Worm (Caenorhabditis elegans) whole organism, young adult: ENCODE data around the gene F49E12.12.

Source experiments
- D2030.7 ChIP-seq: fragments of 200-800 bp; sonication (Bioruptor generic); IDR thresholded peaks from 2 replicates; pipeline ENCODE4 v1.3.6; 2022; ENCODE audit warnings: missing genetic modification reagents, missing genetic modification characterization, missing compliant biosample characterization
- F22D6.2 ChIP-seq: sonication (generic microtip); optimal IDR thresholded peaks from 2 replicates; lab custom pipeline; 2016; ENCODE audit warnings: mild to moderate bottlenecking, missing genetic modification characterization, missing compliant biosample characterization
- F33H1.4 ChIP-seq: fragments of 200-800 bp; sonication (Bioruptor generic); IDR thresholded peaks from 2 replicates; pipeline ENCODE4 v1.3.6; 2022; ENCODE audit warnings: missing genetic modification reagents, missing genetic modification characterization, missing compliant biosample characterization
- F39B2.1 ChIP-seq: fragments of 200-800 bp; sonication (Bioruptor generic); IDR thresholded peaks from 2 replicates; pipeline ENCODE4 v1.3.6; 2022; ENCODE audit warnings: missing genetic modification reagents, missing genetic modification characterization, missing compliant biosample characterization
- F57C9.4 ChIP-seq: sonication (generic microtip); optimal IDR thresholded peaks from 2 replicates; lab custom pipeline; 2017; ENCODE audit warnings: mild to moderate bottlenecking, missing genetic modification characterization, missing compliant biosample characterization
- K11D2.4 ChIP-seq: fragments of 200-800 bp; sonication (Bioruptor generic); IDR thresholded peaks from 2 replicates; pipeline ENCODE4 v1.3.6; 2022; ENCODE audit warnings: missing genetic modification reagents, missing genetic modification characterization, missing compliant biosample characterization
- Y53F4B.3 ChIP-seq: fragments of 200-800 bp; sonication (Bioruptor generic); IDR thresholded peaks from 2 replicates; pipeline ENCODE4 v1.3.6; 2022; ENCODE audit warnings: missing genetic modification reagents, missing genetic modification characterization, missing compliant biosample characterization
- Y53G8AR.9 ChIP-seq: fragments of 200-800 bp; sonication (Bioruptor generic); conservative IDR thresholded peaks from 2 replicates; pipeline ENCODE4 v1.3.6; 2022; ENCODE audit warnings: missing genetic modification reagents, missing genetic modification characterization, missing compliant biosample characterization
- ZK185.1 ChIP-seq: sonication (generic microtip); optimal IDR thresholded peaks from 2 replicates; lab custom pipeline; 2016; ENCODE audit warnings: mild to moderate bottlenecking, missing genetic modification characterization, missing compliant biosample characterization; ENCODE audit not compliant: poor library complexity, severe bottlenecking
- ama-1 ChIP-seq, 3 experiments: fragments of 150-350 bp in 1 of 3; sonication (generic microtip) in 2 of 3; optimal IDR thresholded peaks; 2 replicates each; lab custom pipeline; 2014 to 2018; ENCODE audit warnings: missing biosample characterization in 2 of 3, missing genetic modification characterization in 2 of 3, missing genetic modification reagents in 2 of 3
- aptf-3 ChIP-seq: fragments of 200-800 bp; sonication (Bioruptor generic); IDR thresholded peaks from 2 replicates; pipeline ENCODE4 v1.3.6; 2022; ENCODE audit warnings: missing genetic modification characterization, missing compliant biosample characterization
- atf-7 ChIP-seq: sonication (generic microtip); optimal IDR thresholded peaks from 2 replicates; lab custom pipeline; 2017; ENCODE audit warnings: mild to moderate bottlenecking, missing genetic modification characterization, missing compliant biosample characterization
- attf-3 ChIP-seq: fragments of 200-800 bp; sonication (Bioruptor generic); conservative IDR thresholded peaks from 2 replicates; pipeline ENCODE4 v1.3.6; 2022; ENCODE audit warnings: missing genetic modification reagents, missing genetic modification characterization, missing compliant biosample characterization
- ceh-58 ChIP-seq: fragments of 200-800 bp; sonication (Bioruptor generic); IDR thresholded peaks from 2 replicates; pipeline ENCODE4 v1.3.6; 2022; ENCODE audit warnings: missing genetic modification characterization, missing compliant biosample characterization
- ceh-79 ChIP-seq: sonication (generic microtip); optimal IDR thresholded peaks from 2 replicates; lab custom pipeline; 2017; ENCODE audit warnings: mild to moderate bottlenecking, missing genetic modification characterization, missing compliant biosample characterization
- chd-7 ChIP-seq: sonication (generic microtip); optimal IDR thresholded peaks from 2 replicates; lab custom pipeline; 2016; ENCODE audit warnings: mild to moderate bottlenecking, missing genetic modification characterization, moderate library complexity, missing compliant biosample characterization
- egl-44 ChIP-seq: fragments of 200-800 bp; sonication (Bioruptor generic); IDR thresholded peaks from 2 replicates; pipeline ENCODE4 v1.3.6; 2022; ENCODE audit warnings: missing genetic modification reagents, missing genetic modification characterization, missing compliant biosample characterization
- egrh-3 ChIP-seq: fragments of 200-800 bp; sonication (Bioruptor generic); IDR thresholded peaks from 2 replicates; pipeline ENCODE4 v1.3.6; 2022; ENCODE audit warnings: missing genetic modification reagents, missing genetic modification characterization, missing compliant biosample characterization
- him-1 ChIP-seq: sonication (generic microtip); optimal IDR thresholded peaks from 2 replicates; lab custom pipeline; 2016; ENCODE audit warnings: missing genotype, missing genetic modification reagents, missing genetic modification characterization, missing compliant biosample characterization
- hmg-1.2 ChIP-seq: fragments of 200-800 bp; sonication (Bioruptor generic); IDR thresholded peaks from 2 replicates; pipeline ENCODE4 v1.3.6; 2022; ENCODE audit warnings: missing genetic modification reagents, missing genetic modification characterization, missing compliant biosample characterization
- let-526 ChIP-seq: fragments of 200-800 bp; sonication (Bioruptor generic); IDR thresholded peaks from 2 replicates; pipeline ENCODE4 v1.3.6; 2022; ENCODE audit warnings: missing genetic modification reagents, missing genetic modification characterization, missing compliant biosample characterization
- let-607 ChIP-seq, 2 experiments: fragments of 200-800 bp in 1 of 2; sonication (Bioruptor generic) in 1 of 2; sonication (generic microtip) in 1 of 2; optimal IDR thresholded peaks; 2 replicates each; lab custom pipeline; 2016 to 2018; ENCODE audit warnings: mild to moderate bottlenecking in 2 of 2, missing compliant biosample characterization in 2 of 2, missing genetic modification characterization in 2 of 2, moderate library complexity in 2 of 2, missing genotype in 1 of 2
- madf-10 ChIP-seq: sonication (generic microtip); optimal IDR thresholded peaks from 2 replicates; lab custom pipeline; 2016; ENCODE audit warnings: mild to moderate bottlenecking, missing genetic modification characterization, missing compliant biosample characterization
- mcd-1 ChIP-seq: fragments of 200-800 bp; sonication (Bioruptor generic); IDR thresholded peaks from 2 replicates; pipeline ENCODE4 v1.3.6; 2022; ENCODE audit warnings: missing genetic modification reagents, missing genetic modification characterization, missing compliant biosample characterization
- mel-28 ChIP-seq: sonication (generic microtip); optimal IDR thresholded peaks from 2 replicates; lab custom pipeline; 2016; ENCODE audit warnings: borderline replicate concordance, mild to moderate bottlenecking, missing genetic modification characterization, missing compliant biosample characterization
- mes-4 ChIP-seq: sonication (generic microtip); optimal IDR thresholded peaks from 2 replicates; lab custom pipeline; 2016; ENCODE audit warnings: missing genotype, missing genetic modification characterization, missing compliant biosample characterization
- nfya-2 ChIP-seq: fragments of 200-800 bp; sonication (Bioruptor generic); IDR thresholded peaks from 2 replicates; pipeline ENCODE4 v1.3.6; 2022; ENCODE audit warnings: missing genetic modification reagents, missing genetic modification characterization, missing compliant biosample characterization
- nfyb-1 ChIP-seq: fragments of 200-800 bp; sonication (Bioruptor generic); IDR thresholded peaks from 2 replicates; pipeline ENCODE4 v1.3.6; 2022; ENCODE audit warnings: missing genetic modification reagents, missing genetic modification characterization, missing compliant biosample characterization
- nhr-80 ChIP-seq: sonication (generic microtip); optimal IDR thresholded peaks from 2 replicates; lab custom pipeline; 2016; ENCODE audit warnings: missing genetic modification characterization, missing compliant biosample characterization
- nhr-90 ChIP-seq: sonication (generic microtip); optimal IDR thresholded peaks from 2 replicates; lab custom pipeline; 2016; ENCODE audit warnings: missing genotype, mild to moderate bottlenecking, missing genetic modification characterization, missing compliant biosample characterization
- repo-1 ChIP-seq: sonication (generic microtip); optimal IDR thresholded peaks from 2 replicates; lab custom pipeline; 2017; ENCODE audit warnings: mild to moderate bottlenecking, missing genetic modification characterization, missing compliant biosample characterization
- snpc-4 ChIP-seq, 5 experiments: fragments of 150-350 bp in 1 of 5; sonication (generic microtip) in 4 of 5; optimal IDR thresholded peaks; 2 replicates each; lab custom pipeline; 2014 to 2018; ENCODE audit warnings: missing genetic modification characterization in 5 of 5, missing biosample characterization in 3 of 5, antibody characterized with exemption in 2 of 5, mild to moderate bottlenecking in 2 of 5, missing compliant biosample characterization in 2 of 5, missing genotype in 2 of 5, moderate library complexity in 2 of 5, missing genetic modification reagents in 1 of 5
- sptf-2 ChIP-seq: fragments of 200-800 bp; sonication (Bioruptor generic); optimal IDR thresholded peaks from 2 replicates; lab custom pipeline; 2018; ENCODE audit warnings: mild to moderate bottlenecking, missing genetic modification characterization, missing compliant biosample characterization
- tlf-1 ChIP-seq: fragments of 200-800 bp; sonication (Bioruptor generic); optimal IDR thresholded peaks from 2 replicates; lab custom pipeline; 2018; ENCODE audit warnings: mild to moderate bottlenecking, missing genetic modification characterization, missing compliant biosample characterization
- unc-130 ChIP-seq: sonication (generic microtip); optimal IDR thresholded peaks from 2 replicates; lab custom pipeline; 2016; ENCODE audit warnings: missing genetic modification reagents, missing genetic modification characterization, missing compliant biosample characterization
- zim-3 ChIP-seq: sonication (generic microtip); optimal IDR thresholded peaks from 2 replicates; lab custom pipeline; 2017; ENCODE audit warnings: mild to moderate bottlenecking, missing genetic modification characterization, moderate library complexity, missing compliant biosample characterization
- ztf-28 ChIP-seq: fragments of 200-800 bp; sonication (Bioruptor generic); IDR thresholded peaks from 2 replicates; pipeline ENCODE4 v1.3.6; 2022; ENCODE audit warnings: missing genetic modification reagents, missing genetic modification characterization, missing compliant biosample characterization
- ztf-3 ChIP-seq: fragments of 200-800 bp; sonication (Bioruptor generic); optimal IDR thresholded peaks from 2 replicates; lab custom pipeline; 2018; ENCODE audit warnings: mild to moderate bottlenecking, missing genetic modification characterization, missing compliant biosample characterization
- ztf-6 ChIP-seq: fragments of 200-800 bp; sonication (Bioruptor generic); IDR thresholded peaks from 2 replicates; pipeline ENCODE4 v1.3.6; 2022; ENCODE audit warnings: missing genetic modification reagents, missing genetic modification characterization, missing compliant biosample characterization

The F49E12.12 gene

ce11 chrII:8388001-8388513 is 6.8 kb downstream of the F49E12.12 start, which contains the start of gene drd-1 (continued):
- no peak for TF ChIP-seq ztf-3 (GFP tag; lab: Kevin White, UChicago)
- no peak for TF ChIP-seq ztf-6
- TF ChIP-seq let-607 (tag; optimal IDR thresholded peaks at IDR 0.05; lab: Kevin White, UChicago), result peak in 1 of 2 experiments; percentile 40
- 0 out of 2 replicates have a peak, but pooled peaks have one; percentile 27 for TF ChIP-seq nfyb-1 (GFP tag; lab: Robert Waterston, UW)
- no peak for TF ChIP-seq him-1 (tag; lab: Kevin White, UChicago)
- TF ChIP-seq egrh-3 (GFP tag; lab: Robert Waterston, UW), result no peak
- no peak for TF ChIP-seq K11D2.4
- TF ChIP-seq mes-4 (tag; lab: Kevin White, UChicago), result no peak
- TF ChIP-seq zim-3, result no peak
- no peak for TF ChIP-seq ceh-79 (tag; lab: Kevin White, UChicago)
- no peak for TF ChIP-seq tlf-1 (GFP tag; lab: Kevin White, UChicago)
- TF ChIP-seq sptf-2 (GFP tag; lab: Kevin White, UChicago), result no peak
- TF ChIP-seq D2030.7, result no peak
- TF ChIP-seq ceh-58 (GFP tag; lab: Robert Waterston, UW), result no peak
- TF ChIP-seq attf-3 (GFP tag; lab: Robert Waterston, UW), result no peak
- peak; percentile 96 for TF ChIP-seq nhr-80 (tag; lab: Kevin White, UChicago)
- TF ChIP-seq nhr-90, result peak; percentile 27
- no peak for TF ChIP-seq hmg-1.2 (GFP tag; lab: Robert Waterston, UW)
- TF ChIP-seq nfya-2 (GFP tag; lab: Robert Waterston, UW), result no peak
- no peak for TF ChIP-seq snpc-4 (GFP tag; optimal IDR thresholded peaks at IDR 0.05; lab: Kevin White, UChicago)
- TF ChIP-seq snpc-4 (tag; optimal IDR thresholded peaks at IDR 0.05; lab: Kevin White, UChicago), result no peak
- no peak for TF ChIP-seq let-526
- peak; percentile 57 for TF ChIP-seq atf-7 (tag; lab: Kevin White, UChicago)

ce11 chrII:8390751-8391150 is 9.5 kb downstream of the F49E12.12 start, which contains the start of gene F49E12.10:
Gene F49E12.10 (plus strand): TSS chrII:8391051.
- TF ChIP-seq nhr-80 (tag; lab: Kevin White, UChicago), result peak; percentile 27
- no peak for TF ChIP-seq K11D2.4

- TF ChIP-seq attf-3 (GFP tag; lab: Robert Waterston, UW) (no peak), ztf-28 (GFP tag; lab: Robert Waterston, UW) (no peak), Y53F4B.3 (GFP tag; lab: Robert Waterston, UW) (no peak), egl-44 (GFP tag; lab: Robert Waterston, UW) (no peak), ama-1 (optimal IDR thresholded peaks at IDR 0.05; lab: Kevin White, UChicago) (no peak), ama-1 (GFP tag; optimal IDR thresholded peaks at IDR 0.05; lab: Kevin White, UChicago) (no peak), F33H1.4 (GFP tag; lab: Robert Waterston, UW) (no peak), aptf-3 (GFP tag; lab: Robert Waterston, UW) (no peak), F39B2.1 (GFP tag; lab: Robert Waterston, UW) (no peak)
These were observed 10.9 kb downstream of the F49E12.12 start for ce11 chrII:8392215-8392614.

- no peak for TF ChIP-seq ztf-28 (GFP tag; lab: Robert Waterston, UW)
- TF ChIP-seq chd-7, result no peak
- no peak for TF ChIP-seq Y53G8AR.9
- TF ChIP-seq unc-130 (GFP tag; lab: Kevin White, UChicago), result no peak
- no peak for TF ChIP-seq F57C9.4 (tag; lab: Kevin White, UChicago)
- no peak for TF ChIP-seq repo-1 (tag; lab: Kevin White, UChicago)
- no peak for TF ChIP-seq mel-28 (tag; lab: Kevin White, UChicago)
- no peak for TF ChIP-seq mcd-1 (GFP tag; lab: Robert Waterston, UW)
- no peak for TF ChIP-seq madf-10 (tag; lab: Kevin White, UChicago)
- no peak for TF ChIP-seq ZK185.1
- no peak for TF ChIP-seq F22D6.2 (tag; lab: Kevin White, UChicago)
These were observed 12.9 kb downstream of the F49E12.12 start, which contains the start of gene F49E12.8 for ce11 chrII:8394205-8394604. Gene F49E12.8 (minus strand): TSS chrII:8394305.
